Worm (Caenorhabditis elegans) whole organism, L4/young adult: Measurements from ENCODE around the gene Y97E10B.1.

Experiments
- W03F9.2 ChIP-seq: fragments of 150-350 bp; optimal IDR thresholded peaks from 2 replicates; lab custom pipeline; 2014; ENCODE audit warnings: missing biosample characterization, missing genetic modification characterization
- dao-5 ChIP-seq: sonication (generic microtip); optimal IDR thresholded peaks from 2 replicates; lab custom pipeline; 2016; ENCODE audit warnings: missing genotype, missing genetic modification characterization, moderate library complexity, missing compliant biosample characterization
- him-1 ChIP-seq: sonication (generic microtip); optimal IDR thresholded peaks from 2 replicates; lab custom pipeline; 2016; ENCODE audit warnings: missing genotype, missing genetic modification reagents, missing genetic modification characterization, missing compliant biosample characterization

The Y97E10B.1 gene

DNA sequence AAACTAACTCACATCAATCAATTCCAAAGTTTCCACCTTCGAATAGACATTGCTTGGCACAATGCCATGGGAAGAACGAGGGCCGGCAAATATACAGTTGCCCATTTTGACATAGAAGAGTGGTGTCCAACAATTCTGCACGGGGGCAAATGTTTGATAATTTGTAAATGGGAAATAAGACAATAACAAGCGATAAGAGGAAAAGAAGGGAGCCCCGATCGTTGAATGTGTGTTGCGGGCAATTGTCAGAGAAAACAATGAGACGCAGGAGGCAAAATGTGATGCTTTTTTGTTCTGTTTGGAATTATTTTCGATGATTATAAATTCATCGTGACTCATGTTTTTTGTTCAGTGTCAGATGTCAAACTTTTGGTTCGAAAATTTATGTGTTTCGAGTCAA lies 12.6 kb downstream of the Y97E10B.1 start, which contains the start of gene pals-34:
pals-34 (minus strand) TSS at position 280 of the 400 bp plus-strand sequence.
- TF ChIP-seq dao-5 (tag; lab: Kevin White, UChicago), result no peak
- no peak for TF ChIP-seq him-1 (tag; lab: Kevin White, UChicago)
- TF ChIP-seq W03F9.2 (tag; lab: Kevin White, UChicago), result no peak

- TF ChIP-seq W03F9.2 (tag; lab: Kevin White, UChicago), result no peak
- TF ChIP-seq dao-5 (tag; lab: Kevin White, UChicago), result no peak
- TF ChIP-seq him-1 (tag; lab: Kevin White, UChicago), result no peak
These were observed 15.2 kb downstream of the Y97E10B.1 start, which contains the start of the genes clec-217 and F26D11.2 for ce11 chrV:7958740-7959320. TSS of gene clec-217 (minus strand) at chrV:7958840. TSS of gene F26D11.2 (plus strand) at chrV:7959270.

- TF ChIP-seq him-1 (tag; lab: Kevin White, UChicago) (no peak), W03F9.2 (tag; lab: Kevin White, UChicago) (no peak), dao-5 (tag; lab: Kevin White, UChicago) (no peak)
These were observed 20.8 kb downstream of the Y97E10B.1 start for ce11 chrV:7964429-7964828.

- TF ChIP-seq him-1 (tag; lab: Kevin White, UChicago) (no peak), dao-5 (tag; lab: Kevin White, UChicago) (no peak), W03F9.2 (tag; lab: Kevin White, UChicago) (no peak)
These were observed 25.4 kb downstream of the Y97E10B.1 start, which contains the start of gene che-7 for ce11 chrV:7969107-7969506. TSS of gene che-7 (minus strand) at chrV:7969207.

DNA sequence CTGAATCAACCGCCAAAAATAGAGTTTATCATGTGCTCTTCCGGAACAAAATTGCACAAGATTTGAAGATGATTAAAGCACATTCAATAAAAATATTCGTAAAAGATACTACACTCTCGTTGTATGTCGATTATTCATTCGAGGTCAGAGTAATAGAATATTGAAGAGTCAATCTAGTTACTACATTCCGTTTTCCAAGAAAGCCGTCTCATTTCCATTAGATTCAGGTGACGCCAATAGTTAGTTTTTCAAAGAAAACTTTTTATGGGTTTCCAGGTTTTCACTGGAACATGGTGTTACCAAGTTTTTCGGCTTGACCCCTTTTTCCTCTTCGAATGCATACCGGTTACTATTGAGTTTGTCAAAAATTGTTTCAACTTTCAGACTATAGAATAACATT lies 26.9 kb downstream of the Y97E10B.1 start:
- TF ChIP-seq him-1 (tag; lab: Kevin White, UChicago) (no peak), W03F9.2 (tag; lab: Kevin White, UChicago) (no peak), dao-5 (tag; lab: Kevin White, UChicago) (no peak)

DNA sequence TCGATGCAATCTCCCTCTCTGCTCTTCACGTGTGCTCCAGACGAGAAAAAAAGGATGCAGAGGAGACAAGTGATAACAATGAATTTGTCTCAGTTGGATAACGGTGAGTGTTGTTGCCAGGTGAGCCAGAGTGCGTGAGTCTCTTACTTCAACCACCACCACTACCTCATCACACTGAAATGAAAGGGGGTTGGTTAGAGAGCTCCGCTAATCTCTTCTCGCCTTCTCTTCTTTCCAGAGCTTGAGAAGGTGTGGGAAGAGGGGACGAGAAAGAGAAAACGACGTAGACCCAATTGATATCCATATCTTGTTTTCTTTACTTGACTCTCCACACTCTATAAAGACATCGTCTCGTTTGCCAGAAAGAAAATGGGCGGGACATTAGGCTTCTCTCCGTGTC lies 27.7 kb downstream of the Y97E10B.1 start:
- TF ChIP-seq W03F9.2 (tag; lab: Kevin White, UChicago) (no peak), dao-5 (tag; lab: Kevin White, UChicago) (no peak), him-1 (tag; lab: Kevin White, UChicago) (no peak)

DNA sequence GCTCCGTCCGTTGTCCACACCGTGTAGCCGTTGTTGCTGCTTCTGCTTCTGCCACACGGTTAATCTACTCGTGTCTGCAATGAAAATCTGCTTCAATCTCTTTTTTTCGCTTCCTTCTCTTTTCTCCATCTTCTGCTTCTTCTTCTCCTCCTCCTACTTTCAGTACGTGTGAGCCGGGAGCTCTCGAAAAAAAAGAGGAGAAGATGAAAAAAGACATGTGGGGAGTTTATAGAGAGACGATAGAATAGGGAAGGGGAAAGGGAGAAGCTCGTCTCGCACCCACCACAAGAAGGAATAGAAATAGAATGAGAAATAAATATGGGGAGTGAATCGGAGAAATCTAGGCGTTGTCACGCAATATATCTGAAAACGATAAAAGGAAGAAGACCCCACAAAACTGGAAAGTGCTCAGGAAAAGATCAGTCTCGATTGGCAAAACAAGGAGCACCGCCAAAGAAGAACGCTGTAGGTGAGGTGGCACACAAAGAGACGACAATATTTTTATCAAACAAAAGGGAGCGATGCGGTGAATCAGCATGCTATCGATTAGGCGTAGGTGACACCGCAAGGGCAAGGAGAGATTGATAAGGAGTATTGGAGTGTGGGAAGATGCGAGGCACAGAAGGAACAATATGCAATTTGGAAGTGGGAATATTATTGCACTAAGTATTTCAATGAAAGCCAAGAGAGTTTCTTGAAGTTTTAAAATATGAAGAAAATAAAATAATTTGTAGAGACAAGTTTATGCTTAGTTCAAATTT lies 34.2 kb downstream of the Y97E10B.1 start, which contains the start of gene let-413:
let-413 (minus strand) TSS at position 76 of the 761 bp plus-strand sequence.
- no peak for TF ChIP-seq him-1 (tag; lab: Kevin White, UChicago)
- no peak for TF ChIP-seq dao-5 (tag; lab: Kevin White, UChicago)
- no peak for TF ChIP-seq W03F9.2 (tag; lab: Kevin White, UChicago)

ce11 chrV:7978798-7979197 lies 35.1 kb downstream of the Y97E10B.1 start:
- TF ChIP-seq W03F9.2 (tag; lab: Kevin White, UChicago) (no peak), him-1 (tag; lab: Kevin White, UChicago) (no peak), dao-5 (tag; lab: Kevin White, UChicago) (no peak)

- no peak for TF ChIP-seq dao-5 (tag; lab: Kevin White, UChicago)
- TF ChIP-seq him-1 (tag; lab: Kevin White, UChicago), result peak; percentile 14
- no peak for TF ChIP-seq W03F9.2 (tag; lab: Kevin White, UChicago)
These were observed 36.8 kb downstream of the Y97E10B.1 start for ce11 chrV:7980370-7980987.

ce11 chrV:7980993-7981595 lies 37.4 kb downstream of the Y97E10B.1 start, which contains the start of gene F26D11.1:
TSS of gene F26D11.1 (plus strand) at chrV:7981545.
- no peak for TF ChIP-seq dao-5 (tag; lab: Kevin White, UChicago)
- TF ChIP-seq him-1 (tag; lab: Kevin White, UChicago), result no peak
- TF ChIP-seq W03F9.2 (tag; lab: Kevin White, UChicago), result no peak

ce11 chrV:7983381-7984052 lies 39.8 kb downstream of the Y97E10B.1 start, which contains the start of the genes natb-1 and abhd-12:
TSS of gene natb-1 (minus strand) at chrV:7983431.
TSS of gene abhd-12 (plus strand) at chrV:7983879.
- TF ChIP-seq W03F9.2 (tag; lab: Kevin White, UChicago) (peak; percentile 75), him-1 (tag; lab: Kevin White, UChicago) (no peak), dao-5 (tag; lab: Kevin White, UChicago) (no peak)

- no peak for TF ChIP-seq W03F9.2 (tag; lab: Kevin White, UChicago)
- no peak for TF ChIP-seq dao-5 (tag; lab: Kevin White, UChicago)
- TF ChIP-seq him-1 (tag; lab: Kevin White, UChicago), result no peak
These were observed 42.2 kb downstream of the Y97E10B.1 start, which contains the start of gene Y97E10AL.1 for ce11 chrV:7985860-7986259. TSS of gene Y97E10AL.1 (plus strand) at chrV:7986160.
